Fruit fly (Drosophila melanogaster) whole organism, larva: ENCODE measurements around the gene CG9121.
A peak's percentile ranks its signal among the peaks of the same experiment; 100 is the strongest.

Source experiments
- noc ChIP-seq: fragments of 200-800 bp; sonication (Bioruptor generic); optimal IDR thresholded peaks from 3 replicates; lab custom pipeline; 2019; ENCODE audit warnings: missing biosample characterization, mild to moderate bottlenecking, missing genetic modification characterization, moderate library complexity

CG9121 gene

dm6 chr2L:5028091-5028490 lies 22.8 kb downstream of the CG9121 start, which contains the start of gene vkg:
vkg (minus strand) TSS chr2L:5028191.
- TF ChIP-seq noc = no peak

- peak; percentile 52 for TF ChIP-seq noc
Measured at dm6 chr2L:5027321-5028069, 23.4 kb downstream of the CG9121 start.

DNA sequence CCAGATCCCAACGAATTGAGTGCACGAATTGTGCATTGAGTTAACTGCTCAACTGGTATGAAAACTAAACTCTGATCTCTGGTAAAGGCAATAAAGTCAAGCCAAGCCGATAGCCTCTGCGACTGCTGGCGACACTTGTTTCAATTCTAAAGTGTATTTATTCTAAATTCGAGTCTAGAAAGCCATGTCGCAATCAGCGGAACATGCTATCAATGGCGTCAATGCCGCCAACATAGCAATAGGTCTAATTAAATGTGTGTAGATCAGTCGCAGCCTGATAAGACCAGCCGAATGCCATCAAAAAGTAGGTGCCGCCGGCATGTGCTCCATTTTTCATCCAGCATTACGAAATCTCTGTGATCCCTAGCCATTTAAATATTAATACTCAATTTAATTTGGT lies 25.3 kb downstream of the CG9121 start:
- peak; percentile 74 for TF ChIP-seq noc

- TF ChIP-seq noc = no peak
Measured at dm6 chr2L:5022602-5023001, 28.3 kb downstream of the CG9121 start.

- no peak for TF ChIP-seq noc
Measured at dm6 chr2L:5020479-5020878, 30.4 kb downstream of the CG9121 start.

DNA sequence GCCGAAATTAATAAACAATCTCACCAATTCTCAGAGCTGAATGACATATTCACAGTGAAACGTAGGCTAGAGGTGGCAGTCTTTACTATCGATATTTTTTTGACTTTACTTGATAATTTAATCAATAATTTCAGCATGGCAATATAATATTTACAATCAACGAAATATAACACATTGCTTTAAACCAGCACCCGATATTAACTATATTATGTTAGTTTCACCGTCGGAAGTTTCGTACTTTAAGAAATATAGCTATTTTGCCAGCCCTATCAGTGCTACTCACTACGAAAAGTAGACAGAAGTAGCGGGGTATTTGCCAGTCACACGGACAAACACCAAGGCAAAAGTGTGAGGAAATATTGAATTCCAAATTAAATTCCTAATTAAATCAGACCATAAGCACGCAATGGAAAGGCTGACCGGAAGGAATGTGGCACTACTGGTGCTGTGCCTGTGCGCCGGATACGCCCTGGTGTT lies 40.0 kb downstream of the CG9121 start, which contains the start of the genes CG31917, Tfb5 and SelT:
Gene CG31917, minus strand, starts transcription at position 51 of the 477 bp plus-strand sequence.
Gene Tfb5, minus strand, starts transcription at position 51 of the 477 bp plus-strand sequence.
Gene SelT, plus strand, starts transcription at position 139 of the 477 bp plus-strand sequence.
- TF ChIP-seq noc = peak; percentile 78

- TF ChIP-seq noc = peak; percentile 42
Measured at dm6 chr2L:5009306-5010030, 41.4 kb downstream of the CG9121 start, which contains the start of gene Rtnl1. Rtnl1 (minus strand) TSS chr2L:5009720.

DNA sequence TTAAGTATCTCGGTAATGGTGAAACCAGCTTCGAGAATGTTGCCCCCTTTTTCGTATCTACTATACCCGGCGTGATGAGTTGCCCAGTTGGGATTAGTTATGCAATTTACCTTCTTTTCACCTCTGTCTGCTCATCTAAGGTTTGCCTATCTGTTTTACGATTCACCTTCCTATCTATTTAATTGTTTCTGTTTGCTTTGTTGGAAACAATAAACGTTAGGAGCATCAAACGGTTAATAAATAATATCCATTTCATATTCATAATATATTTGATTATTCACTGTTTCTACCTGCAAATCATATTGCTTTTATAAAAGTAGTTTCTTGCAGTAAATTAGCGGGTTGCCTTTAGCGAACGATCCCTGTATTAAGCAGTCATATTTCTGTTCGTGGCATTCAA lies 43.6 kb downstream of the CG9121 start:
- peak; percentile 81 for TF ChIP-seq noc

- TF ChIP-seq noc = no peak
Measured at dm6 chr2L:5006323-5006722, 44.5 kb downstream of the CG9121 start.

DNA sequence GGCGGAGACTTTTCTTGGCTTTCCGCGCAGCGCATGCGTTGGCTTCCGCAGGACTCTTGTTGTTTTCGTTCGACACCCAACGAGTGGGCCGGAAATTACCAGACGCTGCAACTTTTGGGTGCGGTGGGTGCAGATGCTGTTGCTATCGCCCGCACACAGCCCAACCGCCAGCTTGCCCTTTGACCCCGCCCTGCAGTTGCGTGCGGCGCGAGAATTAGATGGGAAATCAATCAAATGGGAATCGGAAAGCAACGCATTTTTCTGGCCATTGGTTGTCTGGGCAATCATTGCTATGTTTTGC lies 45.4 kb downstream of the CG9121 start:
- TF ChIP-seq noc = no peak

DNA sequence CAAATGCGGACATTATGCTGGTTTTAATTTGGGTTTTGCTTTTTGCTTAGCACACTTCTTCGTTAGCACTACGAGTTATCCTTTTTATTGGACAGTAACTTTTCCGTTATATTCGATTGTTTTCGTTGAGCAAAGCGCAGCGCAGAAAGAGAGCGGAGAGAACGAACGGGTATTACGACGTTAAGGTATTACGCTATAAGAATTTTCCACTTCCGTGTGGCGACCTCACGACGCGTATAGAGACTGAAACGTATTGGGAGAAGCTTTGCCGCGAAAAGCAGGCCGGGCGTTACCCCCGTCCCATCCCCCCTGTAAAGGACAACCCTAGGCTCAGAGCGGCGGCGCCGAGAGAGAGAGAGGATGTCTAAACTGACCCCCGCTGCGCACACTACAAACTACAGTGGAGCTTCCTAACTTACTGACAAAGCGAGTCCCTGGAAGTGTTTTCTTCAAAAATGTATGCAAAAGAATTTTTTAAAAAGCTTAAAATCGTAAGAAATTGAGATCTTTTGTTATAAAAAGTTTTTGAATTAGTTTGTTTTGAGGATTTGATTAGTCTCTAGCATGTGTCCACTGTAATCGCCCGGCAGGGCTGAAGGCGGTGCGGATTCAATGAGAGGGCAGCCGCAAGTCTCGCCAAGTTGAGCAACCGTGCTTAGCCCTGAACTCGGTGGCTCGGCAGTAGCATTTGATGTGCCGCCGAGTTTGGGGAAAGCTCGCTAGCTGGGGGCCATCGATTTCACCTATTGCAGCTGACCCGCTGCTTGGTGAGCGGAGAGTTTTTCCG lies 46.0 kb downstream of the CG9121 start:
- peak; percentile 87 for TF ChIP-seq noc

DNA sequence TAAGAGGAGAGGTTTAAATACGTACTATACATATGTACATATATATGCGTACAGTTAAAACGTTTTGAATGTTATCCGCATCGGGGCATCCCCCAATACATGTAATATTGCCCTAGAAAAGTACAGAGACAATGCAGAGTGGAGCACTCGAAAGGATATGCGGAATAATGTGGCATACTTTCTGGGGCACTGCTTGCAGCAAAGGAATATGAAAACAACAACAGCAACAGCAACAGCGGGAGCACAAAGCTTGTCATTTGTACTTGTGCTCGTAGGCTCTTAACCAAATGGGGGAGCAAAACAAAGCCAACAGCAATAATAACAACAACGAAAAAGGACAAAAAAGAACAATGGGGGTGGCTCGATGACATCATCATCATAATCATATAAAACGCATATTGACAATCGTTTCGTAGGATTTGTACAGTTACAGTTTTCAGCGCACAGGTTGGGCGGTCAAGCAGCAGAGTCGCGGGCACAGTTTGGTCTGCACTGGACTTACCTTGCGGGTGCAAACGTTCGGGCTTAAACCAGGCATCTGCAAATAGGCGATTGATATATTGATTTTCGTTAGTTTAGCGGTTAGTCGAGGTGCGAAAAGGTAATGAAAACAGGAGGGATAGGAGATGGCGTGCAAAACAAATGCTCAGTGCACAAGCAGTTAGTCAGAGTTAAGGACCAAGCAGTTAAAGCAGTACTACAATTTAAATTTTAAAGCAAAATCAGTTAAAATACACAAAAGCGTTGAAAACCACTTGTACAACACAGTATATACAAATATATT lies 47.0 kb downstream of the CG9121 start:
- TF ChIP-seq noc = no peak

dm6 chr2L:5002711-5003402 lies 48.0 kb downstream of the CG9121 start:
- TF ChIP-seq noc = no peak

DNA sequence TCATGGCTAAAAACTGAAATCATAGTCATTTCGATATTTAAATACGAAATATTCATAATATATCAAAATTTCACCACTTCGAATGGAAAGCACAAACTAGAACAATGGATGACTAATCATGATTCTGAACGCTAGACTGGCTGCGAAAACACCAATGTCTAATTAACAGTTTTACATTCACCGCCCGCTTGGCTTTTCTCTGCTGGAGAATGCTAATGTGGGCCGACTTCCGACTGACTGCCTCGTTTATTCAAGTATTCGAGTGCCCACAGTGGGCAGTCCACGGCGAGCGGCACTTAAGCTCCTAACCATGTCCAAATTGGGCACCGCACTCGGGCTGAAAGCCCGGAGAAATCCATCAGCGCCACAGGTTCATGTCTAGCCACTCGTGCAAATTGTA lies 48.8 kb downstream of the CG9121 start:
- no peak for TF ChIP-seq noc

DNA sequence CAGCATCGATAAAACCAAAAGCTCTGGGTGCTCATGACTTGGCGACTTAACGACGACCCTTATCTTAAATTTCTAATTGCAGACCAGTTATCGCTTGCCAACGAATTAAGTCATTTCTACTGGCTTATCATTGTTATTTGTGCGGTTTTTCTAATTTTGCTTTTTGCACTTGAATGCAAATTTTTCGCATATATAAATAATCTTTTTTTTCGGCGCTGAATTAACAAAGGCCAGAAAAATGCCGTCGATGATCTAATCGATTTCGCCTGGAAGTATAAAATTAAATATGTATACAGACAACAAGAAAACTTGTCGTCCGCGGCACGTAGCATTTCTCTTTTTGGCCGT lies 49.3 kb downstream of the CG9121 start:
- no peak for TF ChIP-seq noc
